Fruit fly (Drosophila melanogaster): Measurements from ENCODE around the gene CG32354.

CG32354 gene

DNA sequence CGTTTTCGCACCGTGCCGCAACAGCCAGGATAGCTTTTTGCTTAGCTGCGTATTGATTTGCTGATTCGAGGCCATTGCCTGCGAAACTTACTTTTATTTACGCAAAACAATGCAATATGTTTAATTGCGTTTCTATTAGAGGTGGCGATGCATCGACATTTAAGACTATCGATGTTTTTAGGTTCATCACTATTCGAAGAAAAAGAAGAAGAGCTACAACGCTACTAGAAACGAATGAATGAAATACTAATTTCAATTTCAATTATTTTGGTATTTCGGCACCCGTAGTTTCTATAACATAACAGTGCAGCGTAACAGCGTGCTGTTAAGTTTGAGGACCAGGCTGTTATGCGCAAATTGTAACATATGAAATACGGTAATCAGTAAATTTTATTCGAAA lies 16.9 kb downstream of the CG32354 start, which contains the start of the genes Tpt, mkg-p and CG13667:
Gene Tpt (minus strand): TSS at position 155 of the 400 bp plus-strand sequence.
Gene mkg-p (minus strand): TSS at position 155 of the 400 bp plus-strand sequence.
Gene CG13667 (plus strand): TSS at position 332 of the 400 bp plus-strand sequence.
- TF ChIP-seq Sin3A (optimal IDR thresholded peaks at IDR 0.05) (no peak), insv (optimal IDR thresholded peaks at IDR 0.05) (no peak), ttk (optimal IDR thresholded peaks at IDR 0.05) (no peak), h (optimal IDR thresholded peaks at IDR 0.05) (no peak), psq (optimal IDR thresholded peaks at IDR 0.05) (no peak), Myc (optimal IDR thresholded peaks at IDR 0.05) (no peak)

dm6 chr3L:8398763-8399445 lies 23.1 kb downstream of the CG32354 start:
- TF ChIP-seq psq (optimal IDR thresholded peaks at IDR 0.05) (no peak), h (optimal IDR thresholded peaks at IDR 0.05) (no peak), Myc (optimal IDR thresholded peaks at IDR 0.05) (no peak)

- TF ChIP-seq insv (optimal IDR thresholded peaks at IDR 0.05), result no peak
- TF ChIP-seq psq (optimal IDR thresholded peaks at IDR 0.05), result no peak
- no peak for TF ChIP-seq h (optimal IDR thresholded peaks at IDR 0.05)
- TF ChIP-seq Myc (optimal IDR thresholded peaks at IDR 0.05), result no peak
- no peak for TF ChIP-seq ttk (optimal IDR thresholded peaks at IDR 0.05)
- TF ChIP-seq Sin3A (optimal IDR thresholded peaks at IDR 0.05), result no peak
Measured at dm6 chr3L:8396187-8396586, 25.8 kb downstream of the CG32354 start.

- TF ChIP-seq Myc (optimal IDR thresholded peaks at IDR 0.05) (no peak), insv (optimal IDR thresholded peaks at IDR 0.05) (no peak)
Measured at dm6 chr3L:8395630-8396168, 26.3 kb downstream of the CG32354 start, which contains the start of gene CG7120. Gene CG7120 (plus strand): TSS chr3L:8396000.

DNA sequence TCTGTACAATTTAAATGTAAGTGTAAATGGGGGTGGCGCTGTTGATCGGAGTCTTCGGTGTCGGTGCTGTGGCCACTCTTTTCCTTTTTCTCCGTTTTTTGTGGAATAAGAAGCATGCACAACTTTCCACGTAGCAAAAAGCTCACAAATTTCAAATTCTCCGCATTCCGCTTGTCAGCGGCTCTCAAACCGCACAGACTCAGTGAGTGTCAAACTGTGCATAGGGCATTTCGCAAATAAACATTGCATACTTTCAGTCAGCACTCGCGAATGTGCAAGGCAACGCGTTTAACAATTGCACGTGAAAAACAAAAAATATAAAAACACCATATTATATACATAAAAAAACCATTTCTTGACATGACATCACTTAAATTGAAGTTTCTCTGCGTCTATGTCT lies 27.1 kb downstream of the CG32354 start:
- TF ChIP-seq insv (optimal IDR thresholded peaks at IDR 0.05) (no peak), h (optimal IDR thresholded peaks at IDR 0.05) (no peak), Myc (optimal IDR thresholded peaks at IDR 0.05) (no peak), Sin3A (optimal IDR thresholded peaks at IDR 0.05) (no peak), psq (optimal IDR thresholded peaks at IDR 0.05) (no peak)

DNA sequence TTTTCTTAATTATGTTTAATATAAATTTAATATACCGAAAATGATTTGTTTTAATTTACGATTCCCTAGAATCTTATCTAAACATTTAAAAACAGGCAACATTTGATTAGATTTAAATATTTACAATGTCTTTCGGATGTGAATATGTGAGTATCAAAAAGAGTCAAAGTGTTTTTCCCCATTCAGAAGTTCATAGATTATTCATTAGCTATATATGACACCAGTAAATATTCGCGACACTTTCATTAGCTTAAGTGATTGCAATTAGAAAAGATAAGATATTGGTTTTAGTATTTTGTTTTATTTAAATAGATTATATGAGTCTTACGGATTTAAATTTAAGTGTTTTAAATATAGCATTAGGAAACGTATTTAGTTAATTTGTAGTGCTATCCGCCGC lies 27.9 kb downstream of the CG32354 start:
- TF ChIP-seq psq (optimal IDR thresholded peaks at IDR 0.05) (no peak), insv (optimal IDR thresholded peaks at IDR 0.05) (no peak), Sin3A (optimal IDR thresholded peaks at IDR 0.05) (no peak), Myc (optimal IDR thresholded peaks at IDR 0.05) (no peak), h (optimal IDR thresholded peaks at IDR 0.05) (no peak), ttk (optimal IDR thresholded peaks at IDR 0.05) (no peak)

dm6 chr3L:8393549-8393948 lies 28.5 kb downstream of the CG32354 start, which contains the start of gene Jon66Cii:
Gene Jon66Cii (minus strand): TSS chr3L:8393649.
- no peak for TF ChIP-seq insv (optimal IDR thresholded peaks at IDR 0.05)
- no peak for TF ChIP-seq Myc (optimal IDR thresholded peaks at IDR 0.05)
- no peak for TF ChIP-seq psq (optimal IDR thresholded peaks at IDR 0.05)
- no peak for TF ChIP-seq ttk (optimal IDR thresholded peaks at IDR 0.05)
- no peak for TF ChIP-seq Sin3A (optimal IDR thresholded peaks at IDR 0.05)
- TF ChIP-seq h (optimal IDR thresholded peaks at IDR 0.05), result no peak

- TF ChIP-seq Sin3A (optimal IDR thresholded peaks at IDR 0.05), result no peak
- TF ChIP-seq ttk (optimal IDR thresholded peaks at IDR 0.05), result no peak
- no peak for TF ChIP-seq psq (optimal IDR thresholded peaks at IDR 0.05)
- TF ChIP-seq h (optimal IDR thresholded peaks at IDR 0.05), result no peak
- TF ChIP-seq Myc (optimal IDR thresholded peaks at IDR 0.05), result no peak
- TF ChIP-seq insv (optimal IDR thresholded peaks at IDR 0.05), result no peak
Measured at dm6 chr3L:8391240-8391639, 30.8 kb downstream of the CG32354 start, which contains the start of gene Jon66Ci. Gene Jon66Ci (plus strand): TSS chr3L:8391540.

DNA sequence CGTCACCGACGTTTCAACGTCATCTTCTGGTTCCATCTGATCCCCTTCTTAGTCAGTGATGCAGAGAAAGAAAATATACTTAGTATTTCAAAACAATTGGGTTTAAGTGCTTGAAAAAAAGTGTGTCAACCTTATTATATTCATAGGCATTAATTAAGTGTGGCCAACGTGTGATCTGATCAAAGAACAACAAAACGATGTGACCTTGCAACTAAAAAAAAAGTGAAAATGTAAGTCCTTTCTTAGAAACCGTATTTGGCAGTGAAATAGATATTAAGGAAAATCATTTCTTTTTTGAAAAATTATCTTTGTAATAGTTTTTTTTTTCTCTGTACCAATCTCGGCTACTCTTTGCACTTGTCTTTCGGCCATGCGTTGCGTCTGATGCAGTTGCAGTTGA lies 37.0 kb downstream of the CG32354 start:
- TF ChIP-seq Myc (optimal IDR thresholded peaks at IDR 0.05), result no peak
- no peak for TF ChIP-seq Sin3A (optimal IDR thresholded peaks at IDR 0.05)
- no peak for TF ChIP-seq h (optimal IDR thresholded peaks at IDR 0.05)
- no peak for TF ChIP-seq ttk (optimal IDR thresholded peaks at IDR 0.05)
- no peak for TF ChIP-seq insv (optimal IDR thresholded peaks at IDR 0.05)
- TF ChIP-seq psq (optimal IDR thresholded peaks at IDR 0.05), result no peak

- TF ChIP-seq ttk (optimal IDR thresholded peaks at IDR 0.05) (no peak), Myc (optimal IDR thresholded peaks at IDR 0.05) (no peak), insv (optimal IDR thresholded peaks at IDR 0.05) (no peak), psq (optimal IDR thresholded peaks at IDR 0.05) (no peak), Sin3A (optimal IDR thresholded peaks at IDR 0.05) (no peak), h (optimal IDR thresholded peaks at IDR 0.05) (no peak)
Measured at dm6 chr3L:8383968-8384367, 38.0 kb downstream of the CG32354 start.

- TF ChIP-seq psq (optimal IDR thresholded peaks at IDR 0.05), result no peak
- no peak for TF ChIP-seq insv (optimal IDR thresholded peaks at IDR 0.05)
- no peak for TF ChIP-seq ttk (optimal IDR thresholded peaks at IDR 0.05)
- TF ChIP-seq Sin3A (optimal IDR thresholded peaks at IDR 0.05), result no peak
- TF ChIP-seq h (optimal IDR thresholded peaks at IDR 0.05), result no peak
- TF ChIP-seq Myc (optimal IDR thresholded peaks at IDR 0.05), result no peak
Measured at dm6 chr3L:8379161-8379560, 42.8 kb downstream of the CG32354 start.

- TF ChIP-seq h (optimal IDR thresholded peaks at IDR 0.05), result no peak
- TF ChIP-seq psq (optimal IDR thresholded peaks at IDR 0.05), result no peak
- no peak for TF ChIP-seq ttk (optimal IDR thresholded peaks at IDR 0.05)
- TF ChIP-seq Sin3A (optimal IDR thresholded peaks at IDR 0.05), result no peak
- no peak for TF ChIP-seq insv (optimal IDR thresholded peaks at IDR 0.05)
- TF ChIP-seq Myc (optimal IDR thresholded peaks at IDR 0.05), result no peak
Measured at dm6 chr3L:8374107-8374506, 47.9 kb downstream of the CG32354 start.

DNA sequence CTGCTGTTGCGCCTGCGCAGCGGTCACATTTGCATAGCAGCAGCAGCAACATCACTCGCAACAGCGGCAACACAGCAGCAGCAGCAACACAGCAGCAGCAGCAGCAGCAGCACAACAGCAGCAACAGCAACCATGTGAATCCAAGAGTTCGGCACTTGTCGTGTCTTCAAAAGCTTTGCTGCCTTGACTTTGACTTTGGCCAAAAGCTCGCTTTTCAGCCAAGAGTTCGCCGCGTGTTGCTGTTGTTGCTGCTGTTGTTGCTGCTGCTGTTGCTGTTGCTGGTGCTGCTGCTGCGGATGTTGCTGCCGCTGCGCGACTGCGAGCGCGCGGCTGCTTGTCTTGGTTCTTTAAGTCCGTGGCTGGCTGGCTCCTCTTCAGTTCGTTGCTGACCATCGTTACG lies 50.0 kb downstream of the CG32354 start, which contains the start of gene ImpE1:
Gene ImpE1 (plus strand): TSS at position 371 of the 400 bp plus-strand sequence.
- TF ChIP-seq h (optimal IDR thresholded peaks at IDR 0.05) (no peak), Sin3A (optimal IDR thresholded peaks at IDR 0.05) (no peak), Myc (optimal IDR thresholded peaks at IDR 0.05) (no peak), insv (optimal IDR thresholded peaks at IDR 0.05) (no peak), psq (optimal IDR thresholded peaks at IDR 0.05) (no peak), ttk (optimal IDR thresholded peaks at IDR 0.05) (no peak)
